Worm (Caenorhabditis elegans) whole organism, L4/young adult: ENCODE data around the gene mec-18.

ENCODE experiments used
- W03F9.2 ChIP-seq: fragments of 150-350 bp; optimal IDR thresholded peaks from 2 replicates; lab custom pipeline; 2014; ENCODE audit warnings: missing biosample characterization, missing genetic modification characterization
- dao-5 ChIP-seq: sonication (generic microtip); optimal IDR thresholded peaks from 2 replicates; lab custom pipeline; 2016; ENCODE audit warnings: missing genotype, missing genetic modification characterization, moderate library complexity, missing compliant biosample characterization
- him-1 ChIP-seq: sonication (generic microtip); optimal IDR thresholded peaks from 2 replicates; lab custom pipeline; 2016; ENCODE audit warnings: missing genotype, missing genetic modification reagents, missing genetic modification characterization, missing compliant biosample characterization

mec-18 gene

ce11 chrX:4274116-4274515 is at the start of gene mec-18:
Gene mec-18, minus strand, starts transcription at chrX:4274216.
- TF ChIP-seq W03F9.2 (tag; lab: Kevin White, UChicago) (no peak), dao-5 (no peak), him-1 (tag; lab: Kevin White, UChicago) (no peak)

ce11 chrX:4322847-4323455 is 48.9 kb upstream of the mec-18 start:
- TF ChIP-seq him-1 (tag; lab: Kevin White, UChicago), result no peak
- TF ChIP-seq W03F9.2 (tag; lab: Kevin White, UChicago), result no peak
- TF ChIP-seq dao-5, result no peak

- TF ChIP-seq him-1 (tag; lab: Kevin White, UChicago) (no peak), dao-5 (no peak), W03F9.2 (tag; lab: Kevin White, UChicago) (no peak)
Observed at ce11 chrX:4320563-4320962, 46.5 kb upstream of the mec-18 start, which contains the start of gene dop-6. Gene dop-6, plus strand, starts transcription at chrX:4320863.

DNA sequence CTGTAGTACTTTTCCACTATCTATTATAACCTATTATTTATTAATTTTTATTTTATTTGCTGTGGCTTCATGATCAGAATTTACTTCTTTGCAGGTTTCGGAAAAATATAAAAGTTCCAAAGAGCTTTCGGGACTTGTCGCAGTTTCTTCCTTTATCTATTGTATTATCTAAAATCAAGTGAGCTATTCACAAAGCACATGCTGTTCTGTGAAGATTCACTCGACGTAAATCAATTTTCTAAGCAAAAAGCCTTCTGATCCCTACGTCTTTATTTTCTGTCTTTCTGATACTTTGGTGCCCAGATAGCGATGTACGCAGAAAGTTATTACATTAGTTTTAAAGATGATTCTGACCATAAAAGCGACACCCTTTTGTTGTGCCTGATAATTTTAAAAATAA is 43.1 kb upstream of the mec-18 start:
- TF ChIP-seq dao-5, result no peak
- no peak for TF ChIP-seq W03F9.2 (tag; lab: Kevin White, UChicago)
- no peak for TF ChIP-seq him-1 (tag; lab: Kevin White, UChicago)

DNA sequence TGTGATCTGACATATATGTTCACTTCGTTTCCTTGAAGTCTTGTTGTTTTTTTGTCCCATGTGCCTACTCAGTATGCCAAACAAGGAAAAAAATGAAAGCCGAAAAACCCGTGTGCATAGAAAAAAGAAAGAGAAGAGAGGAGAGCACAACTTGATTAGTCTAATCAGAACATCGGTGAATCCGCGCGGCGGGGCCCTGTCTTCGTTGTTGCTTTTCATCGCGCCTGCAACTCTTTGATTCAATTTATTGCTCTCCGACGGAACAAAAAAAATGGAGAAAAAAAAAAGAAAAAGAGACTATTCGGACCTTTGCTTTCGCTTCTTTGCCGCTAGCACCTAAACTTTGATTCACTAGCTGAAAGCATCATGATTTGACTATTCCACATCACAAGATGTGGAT is 40.9 kb upstream of the mec-18 start:
- no peak for TF ChIP-seq W03F9.2 (tag; lab: Kevin White, UChicago)
- no peak for TF ChIP-seq him-1 (tag; lab: Kevin White, UChicago)
- TF ChIP-seq dao-5, result no peak

DNA sequence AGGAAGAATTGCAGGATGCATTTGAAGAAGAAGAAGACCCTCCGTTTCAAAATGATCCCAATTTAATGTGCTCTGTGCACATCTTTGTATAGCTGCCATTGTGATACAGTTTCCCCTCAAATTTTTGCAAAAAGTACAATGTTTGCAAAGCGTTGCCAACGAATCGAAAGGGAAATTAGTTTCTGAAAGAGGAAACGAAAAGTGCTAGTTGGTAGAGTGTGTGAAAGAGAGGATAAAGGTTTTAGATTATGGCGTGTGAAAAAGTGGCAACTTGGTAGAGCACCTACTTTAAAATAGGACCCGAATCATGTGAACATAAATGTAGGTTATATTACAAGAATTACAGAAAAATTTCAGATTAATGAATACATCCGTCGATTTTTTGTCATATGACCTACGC is 37.7 kb upstream of the mec-18 start, which contains the start of gene C52B9.8:
TSS of gene C52B9.8 (minus strand) at position 101 of the 400 bp plus-strand sequence.
- no peak for TF ChIP-seq W03F9.2 (tag; lab: Kevin White, UChicago)

- TF ChIP-seq dao-5 (no peak), him-1 (tag; lab: Kevin White, UChicago) (no peak), W03F9.2 (tag; lab: Kevin White, UChicago) (no peak)
Observed at ce11 chrX:4307559-4308005, 33.6 kb upstream of the mec-18 start.

- TF ChIP-seq dao-5, result no peak
- TF ChIP-seq W03F9.2 (tag; lab: Kevin White, UChicago), result no peak
- TF ChIP-seq him-1 (tag; lab: Kevin White, UChicago), result no peak
Observed at ce11 chrX:4306861-4307260, 32.8 kb upstream of the mec-18 start, which contains the start of gene pqn-15. Gene pqn-15, minus strand, starts transcription at chrX:4306961.

DNA sequence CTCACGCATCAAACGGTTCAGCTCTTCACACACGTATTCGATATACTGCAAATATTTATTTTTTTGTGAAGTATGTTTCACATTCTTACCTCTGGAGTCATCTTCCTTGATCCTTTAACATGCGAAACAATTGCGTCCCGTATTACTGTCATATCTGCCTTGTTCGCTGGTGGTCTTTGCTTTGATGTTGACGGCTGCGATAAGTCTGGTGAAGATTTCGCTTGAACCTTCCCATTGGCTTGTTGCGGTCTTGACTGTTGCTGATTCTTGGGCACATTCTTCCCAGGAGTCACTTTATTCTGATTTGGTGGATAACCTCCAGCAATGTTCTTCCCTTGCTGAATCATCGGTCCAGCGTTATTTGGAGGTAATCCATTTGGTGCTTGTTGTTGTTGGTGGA is 29.2 kb upstream of the mec-18 start:
- TF ChIP-seq W03F9.2 (tag; lab: Kevin White, UChicago), result no peak
- no peak for TF ChIP-seq dao-5
- TF ChIP-seq him-1 (tag; lab: Kevin White, UChicago), result no peak

ce11 chrX:4297452-4297851 is 23.4 kb upstream of the mec-18 start, which contains the start of gene paf-2:
Gene paf-2, minus strand, starts transcription at chrX:4297741.
- TF ChIP-seq dao-5 (no peak), him-1 (tag; lab: Kevin White, UChicago) (no peak), W03F9.2 (tag; lab: Kevin White, UChicago) (no peak)

ce11 chrX:4295917-4296316 is 21.9 kb upstream of the mec-18 start:
- no peak for TF ChIP-seq W03F9.2 (tag; lab: Kevin White, UChicago)
- no peak for TF ChIP-seq dao-5
- TF ChIP-seq him-1 (tag; lab: Kevin White, UChicago), result no peak

ce11 chrX:4294957-4295356 is 20.9 kb upstream of the mec-18 start:
- TF ChIP-seq dao-5, result no peak
- TF ChIP-seq W03F9.2 (tag; lab: Kevin White, UChicago), result no peak
- TF ChIP-seq him-1 (tag; lab: Kevin White, UChicago), result no peak

DNA sequence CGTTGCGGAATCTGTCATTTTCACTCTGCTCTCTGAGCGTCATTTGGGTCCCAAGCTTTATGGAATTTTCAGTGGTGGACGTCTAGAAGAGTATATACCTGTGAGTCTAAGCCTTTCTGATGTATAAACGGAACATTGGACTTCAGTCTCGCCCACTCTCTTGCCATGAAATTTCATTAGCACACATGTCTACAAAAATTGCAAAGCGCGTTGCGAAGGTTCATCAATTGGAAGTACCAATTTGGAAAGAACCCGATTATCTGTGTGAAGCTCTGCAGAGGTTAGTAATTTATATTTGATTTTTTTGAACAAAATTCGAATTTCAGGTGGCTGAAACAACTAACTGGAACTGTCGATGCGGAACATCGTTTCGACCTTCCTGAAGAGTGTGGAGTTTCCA is 15.8 kb upstream of the mec-18 start:
- TF ChIP-seq him-1 (tag; lab: Kevin White, UChicago) (no peak), W03F9.2 (tag; lab: Kevin White, UChicago) (no peak), dao-5 (no peak)

- TF ChIP-seq him-1 (tag; lab: Kevin White, UChicago), result no peak
- TF ChIP-seq dao-5, result no peak
- no peak for TF ChIP-seq W03F9.2 (tag; lab: Kevin White, UChicago)
Observed at ce11 chrX:4285669-4286174, 11.7 kb upstream of the mec-18 start, which contains the start of gene cka-2. Gene cka-2, plus strand, starts transcription at chrX:4286124.

- TF ChIP-seq him-1 (tag; lab: Kevin White, UChicago), result no peak
- no peak for TF ChIP-seq W03F9.2 (tag; lab: Kevin White, UChicago)
Observed at ce11 chrX:4284470-4284869, 10.5 kb upstream of the mec-18 start.
